Fruit fly (Drosophila melanogaster): ENCODE measurements around the gene Spps.

DNA sequence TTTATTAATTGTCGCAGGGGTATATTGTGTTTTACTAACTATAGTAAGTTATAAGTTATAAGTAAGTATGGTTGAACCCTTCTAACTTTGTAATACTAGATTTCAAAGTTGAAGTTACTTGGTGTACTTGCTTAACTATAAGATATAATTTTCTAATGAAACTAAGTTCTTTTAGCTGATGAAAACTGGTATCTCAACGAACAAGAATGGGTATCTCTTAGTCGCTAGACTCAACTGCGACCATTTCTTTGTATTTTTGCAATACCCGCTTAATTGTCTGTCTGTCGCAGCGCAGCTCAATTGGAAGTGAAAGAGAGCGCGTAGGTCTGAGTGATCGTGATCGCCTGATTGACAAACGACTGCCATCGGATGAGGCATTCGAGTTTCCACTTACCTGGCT, 45.5 kb upstream of the Spps start:
- TF ChIP-seq cnc (optimal IDR thresholded peaks at IDR 0.05) = no peak
- no peak for TF ChIP-seq Mnt (GFP tag; optimal IDR thresholded peaks at IDR 0.05)
- no peak for TF ChIP-seq Crg-1 (GFP tag; optimal IDR thresholded peaks at IDR 0.05)
- no peak for TF ChIP-seq pad (GFP tag; optimal IDR thresholded peaks at IDR 0.05)
- TF ChIP-seq CG11617 (GFP tag; optimal IDR thresholded peaks at IDR 0.05) = no peak
- TF ChIP-seq CG1620 (GFP tag; optimal IDR thresholded peaks at IDR 0.05) = no peak
- TF ChIP-seq CG33017 (tag; optimal IDR thresholded peaks at IDR 0.05) = no peak
- peak; percentile 16 for TF ChIP-seq bab1 (GFP tag; optimal IDR thresholded peaks at IDR 0.05)
- peak; percentile 64 for TF ChIP-seq tj (GFP tag; optimal IDR thresholded peaks at IDR 0.05)
- no peak for TF ChIP-seq CG14711 (tag; optimal IDR thresholded peaks at IDR 0.05)
- no peak for TF ChIP-seq kay (GFP tag; ENCODE audit: borderline replicate concordance)
- no peak for TF ChIP-seq toe (GFP tag; optimal IDR thresholded peaks at IDR 0.05)
